Worm (Caenorhabditis elegans) whole organism, late embryonic: ENCODE results near the gene sru-4.

Experiments
- C08G9.2 ChIP-seq: sonication (generic microtip); optimal IDR thresholded peaks from 2 replicates; lab custom pipeline; 2016; ENCODE audit warnings: mild to moderate bottlenecking, missing genetic modification characterization, moderate library complexity, missing compliant biosample characterization
- K09A11.1 ChIP-seq: sonication (generic microtip); optimal IDR thresholded peaks from 2 replicates; lab custom pipeline; 2017; ENCODE audit warnings: antibody characterized with exemption, mild to moderate bottlenecking, missing genetic modification characterization, missing compliant biosample characterization; ENCODE audit not compliant: insufficient read depth
- T23F11.4 ChIP-seq: fragments of 200-800 bp; sonication (Bioruptor generic); optimal IDR thresholded peaks from 2 replicates; lab custom pipeline; 2018; ENCODE audit warnings: mild to moderate bottlenecking, missing genetic modification characterization, missing compliant biosample characterization
- ceh-48 ChIP-seq: sonication (generic microtip); optimal IDR thresholded peaks from 2 replicates; lab custom pipeline; 2016; ENCODE audit warnings: missing genetic modification characterization, inconsistent platforms, missing compliant biosample characterization
- che-1 ChIP-seq: sonication (generic microtip); optimal IDR thresholded peaks from 2 replicates; lab custom pipeline; 2016; ENCODE audit warnings: mild to moderate bottlenecking, missing genetic modification characterization, missing compliant biosample characterization
- dmd-4 ChIP-seq: sonication (generic microtip); optimal IDR thresholded peaks from 2 replicates; lab custom pipeline; 2016; ENCODE audit warnings: borderline replicate concordance, missing genetic modification characterization, missing compliant biosample characterization
- dve-1 ChIP-seq: sonication (generic microtip); optimal IDR thresholded peaks from 2 replicates; lab custom pipeline; 2017; ENCODE audit warnings: antibody characterized with exemption, mild to moderate bottlenecking, missing genetic modification characterization, missing compliant biosample characterization
- hlh-15 ChIP-seq: sonication (generic microtip); optimal IDR thresholded peaks from 2 replicates; lab custom pipeline; 2016; ENCODE audit warnings: missing genetic modification characterization, missing compliant biosample characterization
- lim-6 ChIP-seq: sonication (generic microtip); optimal IDR thresholded peaks from 2 replicates; lab custom pipeline; 2016; ENCODE audit warnings: missing genetic modification characterization, missing compliant biosample characterization
- madf-2 ChIP-seq: sonication (generic microtip); optimal IDR thresholded peaks from 2 replicates; lab custom pipeline; 2017; ENCODE audit warnings: missing genetic modification characterization, missing compliant biosample characterization
- mec-3 ChIP-seq: sonication (generic microtip); optimal IDR thresholded peaks from 2 replicates; lab custom pipeline; 2016; ENCODE audit warnings: borderline replicate concordance, missing genetic modification characterization, missing compliant biosample characterization
- nfya-1 ChIP-seq: sonication (generic microtip); optimal IDR thresholded peaks from 2 replicates; lab custom pipeline; 2017; ENCODE audit warnings: missing genetic modification characterization, mild to moderate bottlenecking, missing compliant biosample characterization, antibody characterized with exemption, moderate library complexity
- nhr-11 ChIP-seq: fragments of 150-350 bp; optimal IDR thresholded peaks from 2 replicates; lab custom pipeline; 2014; ENCODE audit warnings: missing biosample characterization, missing genetic modification characterization
- pag-3 ChIP-seq: sonication (generic microtip); optimal IDR thresholded peaks from 2 replicates; lab custom pipeline; 2016; ENCODE audit warnings: missing compliant biosample characterization, missing genetic modification characterization, borderline replicate concordance
- pha-2 ChIP-seq: sonication (generic microtip); optimal IDR thresholded peaks from 2 replicates; lab custom pipeline; 2017; ENCODE audit warnings: mild to moderate bottlenecking, missing genetic modification characterization, missing compliant biosample characterization
- sdc-2 ChIP-seq: sonication (generic microtip); optimal IDR thresholded peaks from 2 replicates; lab custom pipeline; 2016; ENCODE audit warnings: missing genotype, missing genetic modification characterization, missing compliant biosample characterization
- sox-2 ChIP-seq: fragments of 200-800 bp; sonication (Bioruptor generic); IDR thresholded peaks from 2 replicates; pipeline ENCODE4 v1.3.6; 2022; ENCODE audit warnings: missing genetic modification reagents, missing genetic modification characterization, missing compliant biosample characterization
- tbx-2 ChIP-seq: sonication (generic microtip); optimal IDR thresholded peaks from 2 replicates; lab custom pipeline; 2016; ENCODE audit warnings: missing genetic modification characterization, missing compliant biosample characterization
- ttx-3 ChIP-seq: sonication (generic microtip); optimal IDR thresholded peaks from 2 replicates; lab custom pipeline; 2016; ENCODE audit warnings: missing genetic modification reagents, missing genetic modification characterization, missing compliant biosample characterization
- unc-86 ChIP-seq: sonication (generic microtip); optimal IDR thresholded peaks from 2 replicates; lab custom pipeline; 2016; ENCODE audit warnings: missing genetic modification characterization, missing compliant biosample characterization
- ztf-16 ChIP-seq: sonication (generic microtip); optimal IDR thresholded peaks from 2 replicates; lab custom pipeline; 2017; ENCODE audit warnings: missing genetic modification characterization, missing compliant biosample characterization

Gene sru-4

ce11 chrIV:9540342-9540856 is 42.2 kb downstream of the sru-4 start, which contains the start of gene fbl-1:
Gene fbl-1, plus strand, starts transcription at chrIV:9540806.
- TF ChIP-seq ttx-3 (tag; lab: Kevin White, UChicago) (no peak), ztf-16 (tag; lab: Kevin White, UChicago) (no peak), K09A11.1 (tag; lab: Kevin White, UChicago) (no peak), che-1 (tag; lab: Kevin White, UChicago) (no peak), nhr-11 (no peak), mec-3 (tag; lab: Kevin White, UChicago) (no peak)
- TF ChIP-seq, all 69 proteins: peak for 0

- no peak for TF ChIP-seq C08G9.2 (tag; lab: Kevin White, UChicago)
- no peak for TF ChIP-seq hlh-15 (tag; lab: Kevin White, UChicago)
- TF ChIP-seq pag-3 (tag; lab: Kevin White, UChicago) = no peak
- no peak for TF ChIP-seq ceh-48 (tag; lab: Kevin White, UChicago)
- no peak for TF ChIP-seq lim-6 (tag; lab: Kevin White, UChicago)
- no peak for TF ChIP-seq madf-2 (tag; lab: Kevin White, UChicago)
- TF ChIP-seq pha-2 = no peak
- no peak for TF ChIP-seq K09A11.1 (tag; lab: Kevin White, UChicago)
- TF ChIP-seq sdc-2 (tag; lab: Kevin White, UChicago) = no peak
- TF ChIP-seq tbx-2 (tag; lab: Kevin White, UChicago) = no peak
- TF ChIP-seq unc-86 (tag; lab: Kevin White, UChicago) = no peak
- TF ChIP-seq nfya-1 (tag; lab: Kevin White, UChicago) = no peak
- TF ChIP-seq T23F11.4 (GFP tag; lab: Kevin White, UChicago) = no peak
- TF ChIP-seq dve-1 (tag; lab: Kevin White, UChicago) = no peak
- TF ChIP-seq dmd-4 (tag; lab: Kevin White, UChicago) = no peak
- no peak for TF ChIP-seq sox-2
- TF ChIP-seq, all 69 proteins: peak for 0
These were observed 47.8 kb downstream of the sru-4 start, which contains the start of gene T05A1.5 for ce11 chrIV:9545986-9546385. Gene T05A1.5, plus strand, starts transcription at chrIV:9546286.
